Worm (Caenorhabditis elegans) whole organism, mixed stage, embryonic: ENCODE data around the gene fbxb-106.

Experiments
- blmp-1 ChIP-seq: fragments of 150-350 bp; optimal IDR thresholded peaks from 2 replicates; lab custom pipeline; 2014; ENCODE audit warnings: missing biosample characterization, missing genetic modification characterization
- elt-1 ChIP-seq: sonication (generic microtip); optimal IDR thresholded peaks from 2 replicates; lab custom pipeline; 2017; ENCODE audit warnings: missing genetic modification characterization, mild to moderate bottlenecking, missing compliant biosample characterization, antibody characterized with exemption, moderate library complexity, borderline replicate concordance; ENCODE audit not compliant: insufficient read depth
- elt-3 ChIP-seq: fragments of 150-350 bp; optimal IDR thresholded peaks from 2 replicates; lab custom pipeline; 2014; ENCODE audit warnings: missing biosample characterization, missing genetic modification characterization
- lin-13 ChIP-seq: fragments of 150-350 bp; optimal IDR thresholded peaks from 2 replicates; lab custom pipeline; 2014; ENCODE audit warnings: missing biosample characterization, missing genetic modification characterization
- lin-32 ChIP-seq: fragments of 200-800 bp; sonication (Bioruptor generic); optimal IDR thresholded peaks from 2 replicates; lab custom pipeline; 2018; ENCODE audit warnings: mild to moderate bottlenecking, missing genetic modification characterization, missing compliant biosample characterization
- lsy-2 ChIP-seq: fragments of 150-350 bp; optimal IDR thresholded peaks from 2 replicates; lab custom pipeline; 2014; ENCODE audit warnings: missing biosample characterization, missing genetic modification characterization
- nhr-12 ChIP-seq: fragments of 150-350 bp; optimal IDR thresholded peaks from 2 replicates; lab custom pipeline; 2014; ENCODE audit warnings: missing biosample characterization, missing genetic modification characterization
- nhr-237 ChIP-seq: fragments of 150-350 bp; optimal IDR thresholded peaks from 2 replicates; lab custom pipeline; 2014; ENCODE audit warnings: missing biosample characterization, missing genetic modification characterization
- nhr-76 ChIP-seq: sonication (generic microtip); optimal IDR thresholded peaks from 2 replicates; lab custom pipeline; 2017; ENCODE audit warnings: missing biosample characterization, missing genetic modification characterization
- sem-2 ChIP-seq: fragments of 200-800 bp; sonication (Bioruptor generic); optimal IDR thresholded peaks from 2 replicates; lab custom pipeline; 2018; ENCODE audit warnings: mild to moderate bottlenecking, missing genetic modification characterization, missing compliant biosample characterization
- unc-62 ChIP-seq: fragments of 150-350 bp; optimal IDR thresholded peaks from 2 replicates; lab custom pipeline; 2014; ENCODE audit warnings: missing biosample characterization, missing genetic modification reagents, missing genetic modification characterization
- ztf-11 ChIP-seq: fragments of 150-350 bp; optimal IDR thresholded peaks from 2 replicates; lab custom pipeline; 2014; ENCODE audit warnings: missing biosample characterization, missing genetic modification characterization

DNA sequence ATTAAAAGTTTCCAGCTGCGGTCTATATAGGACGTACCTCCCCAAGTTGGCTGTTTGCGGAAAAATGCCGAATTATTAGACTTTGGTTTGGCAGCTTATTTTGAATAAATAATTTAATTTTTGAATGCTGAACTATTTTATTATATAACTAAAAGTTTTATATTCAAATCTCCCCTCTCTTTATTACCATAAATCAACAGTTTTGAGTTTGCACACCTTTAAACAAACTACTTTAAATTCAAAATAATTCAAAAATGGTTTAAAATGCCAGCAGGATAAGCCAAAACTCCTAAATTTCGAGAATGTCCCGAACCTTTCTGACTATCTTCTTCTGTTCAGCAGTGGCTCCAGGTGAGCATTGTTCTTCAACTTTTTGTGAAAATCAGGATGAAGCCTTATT is 17.0 kb downstream of the fbxb-106 start, which contains the start of gene F08D12.3:
- TF ChIP-seq lin-13 (tag; lab: Kevin White, UChicago) (no peak), unc-62 (GFP tag; lab: Kevin White, UChicago) (no peak), nhr-12 (tag; lab: Kevin White, UChicago) (no peak), nhr-76 (tag; lab: Kevin White, UChicago) (no peak), nhr-237 (tag; lab: Kevin White, UChicago) (no peak), blmp-1 (tag; lab: Kevin White, UChicago) (no peak), elt-3 (no peak), lsy-2 (tag; lab: Kevin White, UChicago) (no peak), ztf-11 (tag; lab: Kevin White, UChicago) (no peak), lin-32 (GFP tag; lab: Kevin White, UChicago) (no peak), elt-1 (tag; lab: Kevin White, UChicago) (no peak), sem-2 (GFP tag; lab: Kevin White, UChicago) (no peak)
